Worm (Caenorhabditis elegans) whole organism, midembryonic: ENCODE data around the gene dgk-2.

Source experiments
- cog-1 ChIP-seq: sonication (generic microtip); optimal IDR thresholded peaks from 2 replicates; lab custom pipeline; 2016; ENCODE audit warnings: missing genetic modification characterization, missing compliant biosample characterization
- flt-1 ChIP-seq: fragments of 200-800 bp; sonication (Bioruptor generic); IDR thresholded peaks from 2 replicates; pipeline ENCODE4 v1.3.6; 2022; ENCODE audit warnings: missing genetic modification characterization, missing compliant biosample characterization
- klf-2 ChIP-seq: fragments of 200-800 bp; sonication (Bioruptor generic); conservative IDR thresholded peaks from 2 replicates; pipeline ENCODE4 v1.3.6; 2022; ENCODE audit warnings: missing genetic modification reagents, missing genetic modification characterization, missing compliant biosample characterization
- med-1 ChIP-seq: sonication (generic microtip); optimal IDR thresholded peaks from 2 replicates; lab custom pipeline; 2017; ENCODE audit warnings: missing genetic modification characterization, mild to moderate bottlenecking, missing compliant biosample characterization, antibody characterized with exemption, missing genetic modification reagents; ENCODE audit not compliant: insufficient read depth
- ref-1 ChIP-seq: fragments of 200-800 bp; sonication (Bioruptor generic); conservative IDR thresholded peaks from 2 replicates; pipeline ENCODE4 v1.3.6; 2022; ENCODE audit warnings: missing genetic modification reagents, missing genetic modification characterization, missing compliant biosample characterization
- ztf-29 ChIP-seq: fragments of 200-800 bp; sonication (Bioruptor generic); IDR thresholded peaks from 2 replicates; pipeline ENCODE4 v1.3.6; 2022; ENCODE audit warnings: missing genetic modification reagents, missing genetic modification characterization, missing compliant biosample characterization

DNA sequence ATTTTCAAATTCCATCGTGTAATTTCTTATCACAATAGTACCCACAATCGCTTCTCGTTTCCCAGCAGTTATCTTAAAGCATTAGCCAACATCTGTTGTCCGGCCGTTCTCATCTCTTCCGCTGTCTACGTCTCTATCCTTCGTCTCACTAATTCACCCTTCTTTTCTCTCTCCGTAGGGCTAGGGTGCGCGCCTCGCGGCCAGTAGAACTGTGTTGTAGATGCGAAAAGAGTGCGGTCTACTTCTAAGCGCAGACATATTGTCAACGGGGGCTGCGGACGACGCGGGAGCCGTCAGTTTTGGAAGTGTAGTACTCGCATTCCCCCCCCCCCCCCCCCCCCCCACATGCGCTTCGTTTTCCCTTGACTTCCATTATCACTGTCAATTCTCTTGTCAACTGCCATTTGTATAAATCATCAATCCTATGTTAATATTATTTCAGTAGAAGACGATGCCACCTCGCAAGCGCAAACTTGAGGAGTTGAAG is 9.5 kb upstream of the dgk-2 start, which contains the start of gene spr-3:
- no peak for TF ChIP-seq flt-1
- no peak for TF ChIP-seq cog-1
- TF ChIP-seq ztf-29, result no peak
- TF ChIP-seq med-1, result no peak
- TF ChIP-seq ref-1 (GFP tag; lab: Robert Waterston, UW), result no peak
- TF ChIP-seq klf-2, result no peak
